Worm (Caenorhabditis elegans): Measurements from ENCODE around the gene inx-10.

The inx-10 gene

DNA sequence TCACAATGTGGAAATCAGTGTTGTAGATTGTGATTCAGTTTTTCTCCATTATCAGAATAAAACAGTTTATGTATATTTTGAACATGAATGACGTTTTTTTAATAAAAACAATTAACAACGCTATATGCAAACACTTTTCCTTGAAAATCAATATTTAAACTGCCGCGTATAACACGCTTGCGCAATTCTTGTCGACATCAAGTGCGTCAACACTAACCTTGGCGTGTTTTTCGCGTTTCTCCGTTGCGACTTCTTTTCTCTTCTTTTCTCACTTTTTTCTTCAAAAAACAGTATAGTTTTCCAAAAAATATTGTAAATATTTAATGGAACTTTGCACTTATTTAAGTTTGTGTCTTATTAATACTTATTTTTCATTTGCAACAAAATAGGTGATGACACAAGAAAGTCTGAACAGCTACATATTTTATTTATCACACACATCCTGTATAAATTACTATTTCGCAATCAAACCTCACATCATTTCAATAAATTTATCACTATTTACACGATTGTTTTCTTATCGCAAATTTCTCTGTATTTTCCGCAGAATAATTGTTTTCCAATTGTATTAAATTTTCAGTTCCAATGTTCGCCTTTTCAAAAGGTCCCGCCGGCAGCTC, 31.9 kb downstream of the inx-10 start, which contains the start of gene spas-1:
Gene spas-1 (plus strand): TSS at position 572 of the 620 bp plus-strand sequence.
- TF ChIP-seq ceh-36 (tag; optimal IDR thresholded peaks at IDR 0.05), result peak; percentile 35
- peak; percentile 84 for TF ChIP-seq F13C5.2 (tag; optimal IDR thresholded peaks at IDR 0.05)
- peak; percentile 57; the same call in 1 of the 2 replicates for TF ChIP-seq tbx-11 (GFP tag; IDR thresholded peaks at IDR 0.05)
- TF ChIP-seq tra-4 (tag; optimal IDR thresholded peaks at IDR 0.05), result no peak
- no peak for TF ChIP-seq flt-1 (GFP tag; IDR thresholded peaks at IDR 0.05)
- peak; percentile 36 for TF ChIP-seq hnd-1 (tag; optimal IDR thresholded peaks at IDR 0.05)

ce11 chrV:9173789-9174188, 33.5 kb downstream of the inx-10 start, which contains the start of gene pqn-16:
pqn-16 (plus strand) TSS chrV:9174089.
- TF ChIP-seq ets-7 (tag; optimal IDR thresholded peaks at IDR 0.05), result no peak
- no peak for TF ChIP-seq tbx-37 (GFP tag; conservative IDR thresholded peaks at IDR 0.05)
- TF ChIP-seq tbx-11 (GFP tag; IDR thresholded peaks at IDR 0.05), result no peak
- no peak for TF ChIP-seq tra-4 (tag; optimal IDR thresholded peaks at IDR 0.05)
- no peak for TF ChIP-seq F13C5.2 (tag; optimal IDR thresholded peaks at IDR 0.05)
- no peak for TF ChIP-seq hmg-4 (GFP tag; optimal IDR thresholded peaks at IDR 0.05)
- TF ChIP-seq aly-1 (tag; optimal IDR thresholded peaks at IDR 0.05), result no peak

ce11 chrV:9172989-9173388, 34.3 kb downstream of the inx-10 start, which contains the start of gene gad-3:
gad-3 (minus strand) TSS chrV:9173005.
- no peak for TF ChIP-seq flt-1 (GFP tag; IDR thresholded peaks at IDR 0.05)
- TF ChIP-seq hmg-4 (GFP tag; optimal IDR thresholded peaks at IDR 0.05), result no peak
- no peak for TF ChIP-seq tbx-37 (GFP tag; conservative IDR thresholded peaks at IDR 0.05)
- TF ChIP-seq ceh-36 (tag; optimal IDR thresholded peaks at IDR 0.05), result no peak
- TF ChIP-seq hmbx-1 (tag; optimal IDR thresholded peaks at IDR 0.05), result no peak
- TF ChIP-seq ceh-13 (GFP tag; optimal IDR thresholded peaks at IDR 0.05), result no peak
- TF ChIP-seq tra-4 (tag; optimal IDR thresholded peaks at IDR 0.05), result no peak

ce11 chrV:9168089-9168488, 39.2 kb downstream of the inx-10 start, which contains the start of gene B0222.11:
B0222.11 (minus strand) TSS chrV:9168189.
- TF ChIP-seq hmbx-1 (tag; optimal IDR thresholded peaks at IDR 0.05) (no peak), pes-1 (GFP tag; IDR thresholded peaks at IDR 0.05) (no peak), flt-1 (GFP tag; IDR thresholded peaks at IDR 0.05) (no peak), tra-4 (tag; optimal IDR thresholded peaks at IDR 0.05) (no peak), F13C5.2 (tag; optimal IDR thresholded peaks at IDR 0.05) (no peak), hnd-1 (tag; optimal IDR thresholded peaks at IDR 0.05) (no peak), ceh-13 (GFP tag; optimal IDR thresholded peaks at IDR 0.05) (no peak), aly-1 (tag; optimal IDR thresholded peaks at IDR 0.05) (no peak), hmg-4 (GFP tag; optimal IDR thresholded peaks at IDR 0.05) (no peak), ama-1 (optimal IDR thresholded peaks at IDR 0.05) (no peak), tbx-11 (GFP tag; IDR thresholded peaks at IDR 0.05) (no peak), ceh-36 (tag; optimal IDR thresholded peaks at IDR 0.05) (no peak), B0310.2 (tag; optimal IDR thresholded peaks at IDR 0.05) (no peak), tbx-37 (GFP tag; conservative IDR thresholded peaks at IDR 0.05) (no peak), scrt-1 (GFP tag; IDR thresholded peaks at IDR 0.05) (no peak)

ce11 chrV:9166306-9166705, 41.0 kb downstream of the inx-10 start:
- TF ChIP-seq tbx-11 (GFP tag; IDR thresholded peaks at IDR 0.05) (no peak), tra-4 (tag; optimal IDR thresholded peaks at IDR 0.05) (no peak), pes-1 (GFP tag; IDR thresholded peaks at IDR 0.05) (no peak), F13C5.2 (tag; optimal IDR thresholded peaks at IDR 0.05) (no peak), flt-1 (GFP tag; IDR thresholded peaks at IDR 0.05) (no peak), aly-1 (tag; optimal IDR thresholded peaks at IDR 0.05) (no peak), hmbx-1 (tag; optimal IDR thresholded peaks at IDR 0.05) (no peak), ceh-36 (tag; optimal IDR thresholded peaks at IDR 0.05) (no peak), B0310.2 (tag; optimal IDR thresholded peaks at IDR 0.05) (no peak), ets-7 (tag; optimal IDR thresholded peaks at IDR 0.05) (no peak), ama-1 (optimal IDR thresholded peaks at IDR 0.05) (no peak), hnd-1 (tag; optimal IDR thresholded peaks at IDR 0.05) (no peak), scrt-1 (GFP tag; IDR thresholded peaks at IDR 0.05) (no peak), hmg-4 (GFP tag; optimal IDR thresholded peaks at IDR 0.05) (no peak), tbx-37 (GFP tag; conservative IDR thresholded peaks at IDR 0.05) (no peak), ceh-13 (GFP tag; optimal IDR thresholded peaks at IDR 0.05) (no peak), sea-1 (GFP tag; conservative IDR thresholded peaks at IDR 0.05) (no peak)

ce11 chrV:9165073-9165699, 42.1 kb downstream of the inx-10 start, which contains the start of gene col-10:
col-10 (minus strand) TSS chrV:9165307.
- no peak for TF ChIP-seq tbx-37 (GFP tag; conservative IDR thresholded peaks at IDR 0.05)
- TF ChIP-seq hmbx-1 (tag; optimal IDR thresholded peaks at IDR 0.05), result no peak
- TF ChIP-seq tra-4 (tag; optimal IDR thresholded peaks at IDR 0.05), result no peak
- no peak for TF ChIP-seq ets-7 (tag; optimal IDR thresholded peaks at IDR 0.05)
- no peak for TF ChIP-seq F13C5.2 (tag; optimal IDR thresholded peaks at IDR 0.05)
- no peak for TF ChIP-seq ama-1 (optimal IDR thresholded peaks at IDR 0.05)
- no peak for TF ChIP-seq scrt-1 (GFP tag; IDR thresholded peaks at IDR 0.05)
- no peak for TF ChIP-seq aly-1 (tag; optimal IDR thresholded peaks at IDR 0.05)
- TF ChIP-seq tbx-11 (GFP tag; IDR thresholded peaks at IDR 0.05), result no peak
- TF ChIP-seq B0310.2 (tag; optimal IDR thresholded peaks at IDR 0.05), result no peak
- no peak for TF ChIP-seq sea-1 (GFP tag; conservative IDR thresholded peaks at IDR 0.05)
- no peak for TF ChIP-seq pes-1 (GFP tag; IDR thresholded peaks at IDR 0.05)

- no peak for TF ChIP-seq ceh-36 (tag; optimal IDR thresholded peaks at IDR 0.05)
- TF ChIP-seq pes-1 (GFP tag; IDR thresholded peaks at IDR 0.05), result no peak
- TF ChIP-seq scrt-1 (GFP tag; IDR thresholded peaks at IDR 0.05), result no peak
- TF ChIP-seq ets-7 (tag; optimal IDR thresholded peaks at IDR 0.05), result no peak
- TF ChIP-seq B0310.2 (tag; optimal IDR thresholded peaks at IDR 0.05), result no peak
- no peak for TF ChIP-seq aly-1 (tag; optimal IDR thresholded peaks at IDR 0.05)
- TF ChIP-seq ama-1 (optimal IDR thresholded peaks at IDR 0.05), result no peak
- TF ChIP-seq ceh-13 (GFP tag; optimal IDR thresholded peaks at IDR 0.05), result no peak
- TF ChIP-seq F13C5.2 (tag; optimal IDR thresholded peaks at IDR 0.05), result no peak
- TF ChIP-seq tbx-11 (GFP tag; IDR thresholded peaks at IDR 0.05), result no peak
- no peak for TF ChIP-seq tra-4 (tag; optimal IDR thresholded peaks at IDR 0.05)
- no peak for TF ChIP-seq flt-1 (GFP tag; IDR thresholded peaks at IDR 0.05)
- no peak for TF ChIP-seq sea-1 (GFP tag; conservative IDR thresholded peaks at IDR 0.05)
- TF ChIP-seq hmbx-1 (tag; optimal IDR thresholded peaks at IDR 0.05), result no peak
- TF ChIP-seq hmg-4 (GFP tag; optimal IDR thresholded peaks at IDR 0.05), result no peak
- no peak for TF ChIP-seq hnd-1 (tag; optimal IDR thresholded peaks at IDR 0.05)
- TF ChIP-seq tbx-37 (GFP tag; conservative IDR thresholded peaks at IDR 0.05), result no peak
Observed at ce11 chrV:9163897-9164296, 43.4 kb downstream of the inx-10 start.
